Worm (Caenorhabditis elegans) whole organism, L4 larva: ENCODE measurements around the gene clec-127.

Source experiments
- D1046.2 ChIP-seq: fragments of 200-800 bp; sonication (Bioruptor generic); IDR thresholded peaks from 2 replicates; pipeline ENCODE4 v1.3.6; 2022; ENCODE audit warnings: missing genetic modification characterization, missing compliant biosample characterization
- F10B5.3 ChIP-seq: sonication (generic microtip); optimal IDR thresholded peaks from 2 replicates; lab custom pipeline; 2016; ENCODE audit warnings: mild to moderate bottlenecking, missing genetic modification characterization, missing compliant biosample characterization
- Y5F2A.4 ChIP-seq: fragments of 200-800 bp; sonication (Bioruptor generic); optimal IDR thresholded peaks from 2 replicates; lab custom pipeline; 2018; ENCODE audit warnings: mild to moderate bottlenecking, missing genetic modification characterization, missing compliant biosample characterization
- ZK546.5 ChIP-seq, 2 experiments: sonication (generic microtip); optimal IDR thresholded peaks; 2 replicates each; lab custom pipeline; 2017; ENCODE audit warnings: missing biosample characterization in 2 of 2, missing genetic modification characterization in 2 of 2
- aha-1 ChIP-seq: fragments of 150-350 bp; peaks from one replicate; lab custom pipeline; 2014; ENCODE audit warnings: missing biosample characterization, missing genetic modification characterization
- ceh-28 ChIP-seq: fragments of 150-350 bp; optimal IDR thresholded peaks from 2 replicates; lab custom pipeline; 2014; ENCODE audit warnings: missing biosample characterization, missing genetic modification reagents, missing genetic modification characterization
- ceh-32 ChIP-seq: sonication (generic microtip); optimal IDR thresholded peaks from 2 replicates; lab custom pipeline; 2016; ENCODE audit warnings: mild to moderate bottlenecking, missing genetic modification characterization, missing compliant biosample characterization; ENCODE audit not compliant: poor library complexity
- ceh-82 ChIP-seq: sonication (generic microtip); optimal IDR thresholded peaks from 2 replicates; lab custom pipeline; 2017; ENCODE audit warnings: missing biosample characterization, missing genetic modification characterization
- ces-1 ChIP-seq: fragments of 150-350 bp; sonication (generic microtip); optimal IDR thresholded peaks from 4 replicates; lab custom pipeline; 2014; ENCODE audit warnings: missing biosample characterization, missing genetic modification reagents, missing genetic modification characterization
- dmd-9 ChIP-seq: fragments of 200-800 bp; sonication (Bioruptor generic); IDR thresholded peaks from 2 replicates; pipeline ENCODE4 v1.3.6; 2022; ENCODE audit warnings: missing genetic modification reagents, missing genetic modification characterization, missing compliant biosample characterization
- dpl-1 ChIP-seq: fragments of 150-350 bp; optimal IDR thresholded peaks from 2 replicates; lab custom pipeline; 2014; ENCODE audit warnings: missing biosample characterization, missing genetic modification reagents, missing genetic modification characterization
- hif-1 ChIP-seq, 2 experiments: sonication (generic microtip); optimal IDR thresholded peaks; 2 replicates each; lab custom pipeline; 2016 to 2017; ENCODE audit warnings: missing compliant biosample characterization in 2 of 2, missing genetic modification characterization in 2 of 2, missing genetic modification reagents in 2 of 2, missing genotype in 2 of 2, mild to moderate bottlenecking in 1 of 2
- jun-1 ChIP-seq: fragments of 150-350 bp; optimal IDR thresholded peaks from 2 replicates; lab custom pipeline; 2014; ENCODE audit warnings: missing biosample characterization, missing genetic modification reagents, missing genetic modification characterization
- lin-15B ChIP-seq: fragments of 150-350 bp; sonication (generic microtip); optimal IDR thresholded peaks from 3 replicates; lab custom pipeline; 2014; ENCODE audit warnings: missing biosample characterization, missing genetic modification characterization
- lsy-2 ChIP-seq, 2 experiments: fragments of 150-350 bp in 1 of 2; sonication (generic microtip) in 1 of 2; optimal IDR thresholded peaks; 2 replicates each; lab custom pipeline; 2014 to 2017; ENCODE audit warnings: missing biosample characterization in 2 of 2, missing genetic modification characterization in 2 of 2
- madf-5 ChIP-seq, 2 experiments: fragments of 200-800 bp; sonication (Bioruptor generic); IDR thresholded peaks; 2 replicates each; pipeline ENCODE4 v1.3.6; 2022; ENCODE audit warnings: missing compliant biosample characterization in 2 of 2, missing genetic modification characterization in 2 of 2
- madf-9 ChIP-seq: fragments of 200-800 bp; sonication (Bioruptor generic); conservative IDR thresholded peaks from 2 replicates; pipeline ENCODE4 v1.3.6; 2022; ENCODE audit warnings: missing genetic modification reagents, missing genetic modification characterization, missing compliant biosample characterization
- mdt-29 ChIP-seq: fragments of 200-800 bp; sonication (Bioruptor generic); IDR thresholded peaks from 2 replicates; pipeline ENCODE4 v1.3.6; 2022; ENCODE audit warnings: missing genetic modification reagents, missing genetic modification characterization, missing compliant biosample characterization
- mes-2 ChIP-seq: sonication (generic microtip); optimal IDR thresholded peaks from 2 replicates; lab custom pipeline; 2016; ENCODE audit warnings: missing genotype, mild to moderate bottlenecking, missing genetic modification characterization, missing compliant biosample characterization; ENCODE audit not compliant: poor library complexity, severe bottlenecking
- nhr-10 ChIP-seq: fragments of 150-350 bp; optimal IDR thresholded peaks from 2 replicates; lab custom pipeline; 2014; ENCODE audit warnings: missing biosample characterization, missing genetic modification characterization
- nhr-102 ChIP-seq: sonication (generic microtip); optimal IDR thresholded peaks from 2 replicates; lab custom pipeline; 2016; ENCODE audit warnings: mild to moderate bottlenecking, missing genetic modification characterization, moderate library complexity, missing compliant biosample characterization
- nhr-42 ChIP-seq: fragments of 200-800 bp; sonication (Bioruptor generic); IDR thresholded peaks from 2 replicates; pipeline ENCODE4 v1.3.6; 2022; ENCODE audit warnings: missing genetic modification characterization, missing compliant biosample characterization
- nhr-48 ChIP-seq: sonication (generic microtip); optimal IDR thresholded peaks from 2 replicates; lab custom pipeline; 2016; ENCODE audit warnings: mild to moderate bottlenecking, missing genetic modification characterization, missing compliant biosample characterization
- nhr-77 ChIP-seq: fragments of 150-350 bp; optimal IDR thresholded peaks from 2 replicates; lab custom pipeline; 2014; ENCODE audit warnings: missing biosample characterization, missing genetic modification characterization
- php-3 ChIP-seq: fragments of 200-800 bp; sonication (Bioruptor generic); IDR thresholded peaks from 2 replicates; pipeline ENCODE4 v1.3.6; 2022; ENCODE audit warnings: missing genetic modification reagents, missing genetic modification characterization, missing compliant biosample characterization
- rbr-2 ChIP-seq: sonication (generic microtip); optimal IDR thresholded peaks from 2 replicates; lab custom pipeline; 2016; ENCODE audit warnings: missing genotype, missing genetic modification characterization, missing compliant biosample characterization
- set-16 ChIP-seq: fragments of 200-800 bp; sonication (Bioruptor generic); IDR thresholded peaks from 2 replicates; pipeline ENCODE4 v1.3.6; 2022; ENCODE audit warnings: missing genetic modification reagents, missing genetic modification characterization, missing compliant biosample characterization
- snpc-4 ChIP-seq: fragments of 150-350 bp; optimal IDR thresholded peaks from 2 replicates; lab custom pipeline; 2014; ENCODE audit warnings: missing biosample characterization, missing genetic modification characterization
- unc-62 ChIP-seq, 3 experiments: fragments of 150-350 bp in 1 of 3; sonication (generic microtip); optimal IDR thresholded peaks in 2 of 3; peaks in 1 of 3; 1 replicate in 1 of 3; 2 replicates in 2 of 3; lab custom pipeline; 2014 to 2017; ENCODE audit warnings: missing biosample characterization in 3 of 3, missing genetic modification characterization in 3 of 3, missing genetic modification reagents in 3 of 3, missing genotype in 1 of 3
- vab-7 ChIP-seq: fragments of 200-800 bp; sonication (Bioruptor generic); IDR thresholded peaks from 2 replicates; pipeline ENCODE4 v1.3.6; 2022; ENCODE audit warnings: missing genetic modification reagents, missing genetic modification characterization, missing compliant biosample characterization
- zip-11 ChIP-seq: fragments of 200-800 bp; sonication (Bioruptor generic); IDR thresholded peaks from 2 replicates; pipeline ENCODE4 v1.3.6; 2022; ENCODE audit warnings: missing genetic modification characterization, missing compliant biosample characterization

The clec-127 gene

DNA sequence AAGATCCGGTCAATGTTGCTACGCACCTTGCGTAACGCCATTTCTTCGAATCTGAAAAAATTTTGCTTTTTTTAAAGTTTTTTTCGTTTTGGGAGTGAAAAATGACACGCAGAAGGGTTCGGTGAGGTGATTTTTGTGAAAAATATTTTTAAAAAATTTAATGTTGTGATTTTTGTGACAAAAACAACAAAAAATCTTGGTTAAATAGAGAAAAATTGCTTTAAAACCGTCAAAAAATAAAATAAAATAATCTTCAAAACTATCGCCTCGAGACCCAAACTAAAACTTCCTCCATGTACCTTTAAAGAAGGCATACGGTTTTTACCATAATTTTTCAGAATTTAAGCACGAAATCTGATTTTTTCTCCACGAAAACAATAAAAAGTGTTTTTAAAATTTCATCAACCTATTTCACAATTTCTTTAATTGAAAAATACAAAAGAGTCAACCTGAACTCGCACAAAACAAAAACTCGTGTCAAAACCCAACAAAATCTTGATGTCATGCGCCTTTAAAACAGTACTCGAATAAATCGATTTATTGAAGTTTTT lies 22.6 kb downstream of the clec-127 start, which contains the start of gene apd-3:
TSS of gene apd-3 (minus strand) at position 51 of the 551 bp plus-strand sequence.
- TF ChIP-seq lsy-2 (tag; optimal IDR thresholded peaks at IDR 0.05; lab: Kevin White, UChicago) (peak in 1 of 2 experiments; percentile 12), D1046.2 (no peak), Y5F2A.4 (GFP tag; lab: Kevin White, UChicago) (no peak), aha-1 (tag; lab: Kevin White, UChicago) (no peak), unc-62 (GFP tag; optimal IDR thresholded peaks at IDR 0.05 in 1 of 2; lab: Kevin White, UChicago) (no peak), unc-62 (tag; optimal IDR thresholded peaks at IDR 0.05; lab: Kevin White, UChicago) (no peak), nhr-42 (GFP tag; lab: Robert Waterston, UW) (no peak), ceh-82 (tag; lab: Kevin White, UChicago) (no peak)
- TF ChIP-seq, all 104 proteins: peak for 1

DNA sequence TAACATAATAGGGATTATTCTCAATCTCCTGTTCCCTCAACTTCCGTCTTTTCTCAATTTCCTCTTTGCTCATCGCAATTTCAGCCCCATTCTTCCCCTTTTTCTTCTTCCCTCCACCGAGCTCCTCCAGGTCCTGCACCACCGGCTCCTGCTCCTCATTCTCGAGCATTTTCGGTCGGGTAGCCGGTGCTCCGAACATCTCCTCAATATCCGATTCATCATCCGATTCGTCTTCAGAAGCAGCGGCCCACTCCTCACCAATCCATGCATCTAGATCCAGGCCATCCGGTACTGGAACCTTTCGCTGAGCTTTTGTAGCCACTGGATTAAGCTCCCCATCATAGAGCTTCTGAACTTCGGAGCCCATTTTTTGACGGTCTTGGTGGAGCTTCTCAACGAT lies 28.9 kb downstream of the clec-127 start:
- TF ChIP-seq set-16 (GFP tag; lab: Robert Waterston, UW) (peak; percentile 69; the same call in 1 of the 2 replicates), nhr-77 (tag; lab: Kevin White, UChicago) (no peak), lin-15B (no peak)

DNA sequence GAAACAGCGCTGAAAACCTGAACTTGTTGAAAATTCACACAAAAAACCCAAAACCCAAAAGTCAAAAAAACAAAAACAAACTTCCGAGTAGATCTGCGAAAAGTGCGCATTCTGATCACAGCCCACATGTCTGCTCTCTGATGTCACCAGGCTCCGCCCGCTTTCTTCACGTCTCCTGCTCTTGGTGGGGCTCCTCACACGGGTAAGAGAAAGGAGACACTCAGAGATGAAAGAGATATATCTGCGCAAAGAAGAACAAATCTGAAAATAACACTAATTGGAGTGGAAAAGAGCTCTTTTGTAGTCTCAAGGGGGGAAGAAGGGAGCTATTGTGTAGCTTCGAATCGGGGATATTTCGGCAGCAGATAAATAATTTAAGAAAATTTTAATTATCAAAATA lies 40.8 kb downstream of the clec-127 start, which contains the start of gene ncs-6:
TSS of gene ncs-6 (minus strand) at position 261 of the 400 bp plus-strand sequence.
- TF ChIP-seq ces-1 (no peak), zip-11 (GFP tag; lab: Robert Waterston, UW) (no peak), snpc-4 (tag; lab: Kevin White, UChicago) (no peak), madf-5 (GFP tag; IDR thresholded peaks at IDR 0.05; lab: Robert Waterston, UW) (no peak), php-3 (GFP tag; lab: Robert Waterston, UW) (no peak), vab-7 (no peak), jun-1 (tag; lab: Kevin White, UChicago) (no peak), Y5F2A.4 (GFP tag; lab: Kevin White, UChicago) (no peak), F10B5.3 (tag; lab: Kevin White, UChicago) (no peak), nhr-102 (tag; lab: Kevin White, UChicago) (no peak), hif-1 (tag; optimal IDR thresholded peaks at IDR 0.05; lab: Kevin White, UChicago) (no peak)

DNA sequence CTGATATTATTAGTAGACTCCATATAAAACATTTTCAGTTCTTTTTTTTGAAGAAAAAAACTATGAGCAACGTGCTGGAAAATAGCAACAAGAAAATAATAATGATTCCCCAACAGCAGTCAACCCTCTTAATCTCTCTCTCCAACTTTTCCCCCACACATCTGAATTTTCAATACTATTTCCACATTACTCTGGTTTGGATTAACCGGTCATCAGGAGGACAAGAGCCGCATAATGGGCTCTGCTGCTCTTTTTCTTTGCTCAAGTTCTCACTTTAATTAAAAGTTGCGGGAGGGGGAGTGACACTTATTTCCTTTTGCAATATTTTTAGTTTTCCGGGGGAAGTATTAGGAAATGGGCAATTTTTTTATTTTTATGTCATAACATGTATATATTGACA lies 41.6 kb downstream of the clec-127 start:
- no peak for TF ChIP-seq dmd-9 (GFP tag; lab: Robert Waterston, UW)
- TF ChIP-seq madf-9, result no peak
- peak; percentile 20 for TF ChIP-seq aha-1 (tag; lab: Kevin White, UChicago)
- TF ChIP-seq, all 104 proteins: peak for 1

DNA sequence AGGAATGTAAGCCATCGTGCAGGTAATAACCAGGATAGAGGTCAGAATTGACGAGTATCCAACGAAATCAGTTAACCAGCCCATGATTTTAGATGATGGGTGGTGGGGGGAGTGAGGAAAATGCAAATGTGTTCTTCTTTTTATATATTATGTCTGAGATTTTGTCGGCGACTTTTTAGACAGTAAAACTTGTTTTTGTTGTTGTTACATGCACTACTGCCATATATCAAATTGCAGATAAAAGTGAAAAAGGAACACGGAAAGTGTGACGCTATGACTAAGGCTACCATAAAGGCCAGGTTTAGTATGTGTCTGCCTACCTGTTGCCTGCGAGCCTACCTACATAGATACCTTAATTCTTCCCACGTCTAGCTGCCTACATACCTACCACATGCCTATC lies 44.9 kb downstream of the clec-127 start, which contains the start of gene col-72:
TSS of gene col-72 (minus strand) at position 101 of the 400 bp plus-strand sequence.
- TF ChIP-seq php-3 (GFP tag; lab: Robert Waterston, UW), result no peak
- TF ChIP-seq nhr-10 (tag; lab: Kevin White, UChicago), result no peak
- TF ChIP-seq ZK546.5 (tag; optimal IDR thresholded peaks at IDR 0.05; lab: Kevin White, UChicago), result no peak
- TF ChIP-seq ceh-82 (tag; lab: Kevin White, UChicago), result no peak
- no peak for TF ChIP-seq mdt-29 (GFP tag; lab: Robert Waterston, UW)
- no peak for TF ChIP-seq dpl-1 (GFP tag; lab: Kevin White, UChicago)
- TF ChIP-seq mes-2 (tag; lab: Kevin White, UChicago), result no peak
- TF ChIP-seq lsy-2 (tag; optimal IDR thresholded peaks at IDR 0.05; lab: Kevin White, UChicago), result no peak
- TF ChIP-seq nhr-48 (tag; lab: Kevin White, UChicago), result no peak
- no peak for TF ChIP-seq madf-9
- no peak for TF ChIP-seq rbr-2 (tag; lab: Kevin White, UChicago)
- no peak for TF ChIP-seq ceh-32 (tag; lab: Kevin White, UChicago)
- no peak for TF ChIP-seq hif-1 (tag; optimal IDR thresholded peaks at IDR 0.05; lab: Kevin White, UChicago)
- TF ChIP-seq ceh-28, result no peak
- TF ChIP-seq, all 104 proteins: peak for 0
